Fruit fly (Drosophila melanogaster): Measurements from ENCODE around the gene Fer1.

The Fer1 gene

dm6 chr3R:7124109-7124639 lies 11.8 kb upstream of the Fer1 start, which contains the start of the genes Alh and CG10098 (continued):
- peak; percentile 90 for TF ChIP-seq Dbx (GFP tag; IDR thresholded peaks at IDR 0.05)
- peak; percentile 86 for TF ChIP-seq CG13424 (tag; optimal IDR thresholded peaks at IDR 0.05)
- peak; percentile 95 for TF ChIP-seq mam (GFP tag; optimal IDR thresholded peaks at IDR 0.05)
- TF ChIP-seq ftz-f1 (GFP tag; optimal IDR thresholded peaks at IDR 0.05), result peak; percentile 44
- TF ChIP-seq zfh2 (GFP tag; optimal IDR thresholded peaks at IDR 0.05), result peak; percentile 95
- TF ChIP-seq CG4820 (GFP tag; optimal IDR thresholded peaks at IDR 0.05), result peak; percentile 73
- TF ChIP-seq CG17568 (GFP tag; optimal IDR thresholded peaks at IDR 0.05), result peak; percentile 26
- TF ChIP-seq CG13624 (GFP tag; optimal IDR thresholded peaks at IDR 0.05), result peak; percentile 82
- TF ChIP-seq CG13894 (tag; optimal IDR thresholded peaks at IDR 0.05), result peak; percentile 77
- TF ChIP-seq amos (GFP tag; IDR thresholded peaks at IDR 0.05; ENCODE audit: partially characterized antibody), result peak; percentile 75
- peak; percentile 58 for TF ChIP-seq her (GFP tag; optimal IDR thresholded peaks at IDR 0.05)
- peak; percentile 99 for TF ChIP-seq Sry-δ (GFP tag; optimal IDR thresholded peaks at IDR 0.05)
- no peak for TF ChIP-seq sc (optimal IDR thresholded peaks at IDR 0.05)
- TF ChIP-seq sc (GFP tag; optimal IDR thresholded peaks at IDR 0.05), result peak; percentile 49

dm6 chr3R:7127966-7128365 lies 8.0 kb upstream of the Fer1 start, which contains the start of gene CG10068:
Gene CG10068 (minus strand): TSS chr3R:7128027.
- TF ChIP-seq Med (GFP tag) (peak; percentile 99), Lpt (GFP tag; optimal IDR thresholded peaks at IDR 0.05) (no peak), Sox100B (GFP tag; optimal IDR thresholded peaks at IDR 0.05) (peak; percentile 79), zfh1 (GFP tag; IDR thresholded peaks at IDR 0.05) (peak; percentile 97), E2f1 (GFP tag; IDR thresholded peaks at IDR 0.05) (peak; percentile 90), Scr (GFP tag; IDR thresholded peaks at IDR 0.05; ENCODE audit: partially characterized antibody) (0 out of 2 replicates have a peak, but pooled peaks have one; percentile 22), kay (GFP tag; optimal IDR thresholded peaks at IDR 0.05) (peak; percentile 78), CG15269 (tag; optimal IDR thresholded peaks at IDR 0.05) (peak; percentile 88), Fer3 (tag; optimal IDR thresholded peaks at IDR 0.05) (peak; percentile 83), CG34224 (GFP tag; IDR thresholded peaks at IDR 0.05; ENCODE audit: partially characterized antibody) (peak; percentile 48; the same call in 2 of the 3 replicates), ttk (GFP tag; IDR thresholded peaks at IDR 0.05) (peak; percentile 92), CG9817 (tag; optimal IDR thresholded peaks at IDR 0.05) (peak; percentile 69), CG10565 (GFP tag; optimal IDR thresholded peaks at IDR 0.05) (peak; percentile 69), pb (GFP tag; optimal IDR thresholded peaks at IDR 0.05) (peak; percentile 61), CG8478 (optimal IDR thresholded peaks at IDR 0.05) (no peak), Trl (optimal IDR thresholded peaks at IDR 0.05) (no peak), Trl (GFP tag; optimal IDR thresholded peaks at IDR 0.05) (peak; percentile 92), prd (optimal IDR thresholded peaks at IDR 0.05) (no peak), prd (GFP tag; IDR thresholded peaks at IDR 0.05) (peak; percentile 95), disco-r (GFP tag; optimal IDR thresholded peaks at IDR 0.05) (peak; percentile 38), Ssrp (tag; optimal IDR thresholded peaks at IDR 0.05) (peak; percentile 80), CG8944 (GFP tag; optimal IDR thresholded peaks at IDR 0.05) (peak; percentile 83), CG15514 (GFP tag; optimal IDR thresholded peaks at IDR 0.05) (peak; percentile 85), Bdp1 (GFP tag; optimal IDR thresholded peaks at IDR 0.05) (peak; percentile 90), CG2116 (GFP tag; optimal IDR thresholded peaks at IDR 0.05) (peak; percentile 76), CG18619 (GFP tag; optimal IDR thresholded peaks at IDR 0.05) (peak; percentile 77), gsb-n (tag; optimal IDR thresholded peaks at IDR 0.05) (peak; percentile 90), ara (GFP tag; IDR thresholded peaks at IDR 0.05) (peak; percentile 94), Eip74EF (GFP tag; optimal IDR thresholded peaks at IDR 0.05) (peak in 1 of 2 experiments; percentile 74), CG12769 (tag; optimal IDR thresholded peaks at IDR 0.05) (peak; percentile 77), CG6813 (GFP tag; optimal IDR thresholded peaks at IDR 0.05) (peak; percentile 74), CG1792 (GFP tag; optimal IDR thresholded peaks at IDR 0.05) (peak; percentile 79), jing (GFP tag; optimal IDR thresholded peaks at IDR 0.05) (peak; percentile 72), Ets97D (GFP tag; optimal IDR thresholded peaks at IDR 0.05) (peak; percentile 87), nom (GFP tag; optimal IDR thresholded peaks at IDR 0.05) (peak; percentile 63), pnt (GFP tag; optimal IDR thresholded peaks at IDR 0.05) (peak; percentile 72)

All from whole organism, embryonic.